Fruit fly (Drosophila melanogaster): Measurements from ENCODE around the gene CG3815.

CG3815 gene

DNA sequence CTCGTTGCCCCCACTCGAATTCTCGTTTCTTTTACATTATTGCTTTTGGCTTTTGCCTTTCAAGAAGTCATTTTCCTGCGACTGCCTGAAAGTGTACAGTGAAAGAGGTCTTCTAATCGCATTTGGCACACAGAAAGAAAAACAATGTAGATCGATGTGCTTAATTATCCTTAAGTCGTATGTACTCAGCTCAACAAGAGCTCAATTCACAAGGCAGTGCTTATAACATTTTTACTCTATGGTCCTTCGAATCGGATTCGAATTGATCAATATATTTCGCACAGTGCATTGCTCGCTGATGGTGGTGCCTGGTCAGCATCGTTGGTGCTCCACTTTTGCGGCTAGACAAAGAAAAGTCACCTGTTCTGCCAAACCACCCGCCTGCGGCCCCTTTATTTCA lies 15.2 kb downstream of the CG3815 start:
- TF ChIP-seq kay (GFP tag; ENCODE audit: borderline replicate concordance) (no peak), CG7101 (tag; optimal IDR thresholded peaks at IDR 0.05) (no peak), cic (GFP tag; optimal IDR thresholded peaks at IDR 0.05) (no peak), CG11617 (GFP tag; optimal IDR thresholded peaks at IDR 0.05) (no peak), CG33017 (tag; optimal IDR thresholded peaks at IDR 0.05) (no peak), bab1 (GFP tag; optimal IDR thresholded peaks at IDR 0.05) (no peak)

DNA sequence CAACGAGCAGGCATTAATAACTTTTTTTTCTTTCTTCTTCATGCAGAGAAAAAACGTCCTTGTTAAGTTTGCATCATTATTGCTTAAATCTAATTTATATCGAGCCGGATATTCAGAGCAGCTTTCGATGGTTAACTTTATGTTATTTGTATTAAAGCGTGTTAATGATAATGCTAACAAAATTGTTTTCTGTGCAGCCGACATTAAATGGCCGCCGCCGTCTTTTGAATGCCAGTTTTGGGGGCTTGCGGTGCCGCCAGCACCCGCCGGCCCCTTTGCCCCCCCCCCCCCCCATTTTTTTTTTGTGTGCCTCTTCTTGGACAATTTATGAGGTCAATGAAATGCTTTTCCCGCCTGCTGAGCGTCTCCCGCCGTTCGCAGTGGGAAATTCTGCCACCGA lies 16.3 kb downstream of the CG3815 start:
- no peak for TF ChIP-seq Hr96 (GFP tag; optimal IDR thresholded peaks at IDR 0.05)
- no peak for TF ChIP-seq ovo (GFP tag; optimal IDR thresholded peaks at IDR 0.05)
- TF ChIP-seq CG7045 (GFP tag; optimal IDR thresholded peaks at IDR 0.05): no peak
- TF ChIP-seq bab1 (GFP tag; optimal IDR thresholded peaks at IDR 0.05): no peak
- TF ChIP-seq CG11617 (GFP tag; optimal IDR thresholded peaks at IDR 0.05): no peak
- TF ChIP-seq tj (GFP tag; optimal IDR thresholded peaks at IDR 0.05): no peak

DNA sequence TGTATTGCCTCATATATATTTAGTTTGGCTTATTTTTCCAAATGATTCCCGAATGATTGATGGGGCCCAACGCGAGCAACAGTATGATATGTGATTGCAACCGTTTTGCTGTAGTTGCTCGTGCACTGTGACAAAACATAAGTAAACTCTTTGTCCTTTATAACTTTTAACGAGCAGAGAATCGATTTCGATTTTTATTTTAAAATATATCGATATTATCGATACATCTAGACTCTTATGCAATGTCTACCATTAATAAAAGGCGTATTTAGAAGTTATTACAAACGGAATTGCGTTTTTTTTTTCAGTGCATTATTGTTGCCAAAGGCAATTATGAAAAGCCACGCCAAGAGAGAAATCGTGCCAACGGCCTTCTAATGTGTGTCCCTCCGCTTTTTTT lies 20.4 kb downstream of the CG3815 start:
- TF ChIP-seq CG12768 (GFP tag; optimal IDR thresholded peaks at IDR 0.05) (no peak), ovo (GFP tag; optimal IDR thresholded peaks at IDR 0.05) (no peak), pad (GFP tag; optimal IDR thresholded peaks at IDR 0.05) (no peak)

DNA sequence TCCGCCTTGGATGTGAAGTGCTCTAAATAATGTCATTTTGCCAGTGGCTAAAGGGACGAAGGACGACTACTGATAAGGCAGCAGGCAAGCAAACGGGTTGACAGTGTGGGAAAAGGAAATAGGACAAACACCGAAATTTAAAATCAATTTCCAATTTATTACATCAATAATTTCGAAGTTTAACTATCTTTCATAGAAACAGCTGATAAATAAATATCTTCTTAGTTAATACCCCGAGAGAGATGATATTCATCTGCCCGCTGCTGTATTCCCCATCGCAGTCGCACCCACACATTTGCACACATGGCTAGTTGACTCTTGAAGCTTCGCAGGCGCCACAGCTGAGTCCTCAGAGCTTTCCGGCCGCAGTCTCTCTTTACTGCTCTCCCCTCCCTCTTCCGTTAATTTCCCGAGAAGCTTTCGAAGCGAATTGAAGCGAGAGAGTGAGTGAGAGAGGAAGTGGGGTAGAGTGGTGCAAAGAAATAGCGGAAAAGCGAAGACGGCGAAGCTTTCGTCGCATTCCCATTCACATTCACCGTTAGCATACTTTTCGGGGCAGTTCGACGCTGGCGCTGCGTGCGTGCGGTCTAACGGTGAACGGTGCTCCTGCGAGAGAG lies 21.8 kb downstream of the CG3815 start:
- TF ChIP-seq Clk (GFP tag; optimal IDR thresholded peaks at IDR 0.05) (peak; percentile 17), CG33017 (tag; optimal IDR thresholded peaks at IDR 0.05) (peak; percentile 52), cnc (optimal IDR thresholded peaks at IDR 0.05) (no peak), kay (GFP tag; ENCODE audit: borderline replicate concordance) (no peak), CG5204 (GFP tag; optimal IDR thresholded peaks at IDR 0.05) (peak; percentile 12), CG12768 (GFP tag; optimal IDR thresholded peaks at IDR 0.05) (peak; percentile 50), Mnt (GFP tag; optimal IDR thresholded peaks at IDR 0.05) (no peak), tj (GFP tag; optimal IDR thresholded peaks at IDR 0.05) (peak; percentile 4), Hr96 (GFP tag; optimal IDR thresholded peaks at IDR 0.05) (peak; percentile 36), CG1620 (GFP tag; optimal IDR thresholded peaks at IDR 0.05) (no peak), CG11617 (GFP tag; optimal IDR thresholded peaks at IDR 0.05) (peak; percentile 22), cic (GFP tag; optimal IDR thresholded peaks at IDR 0.05) (no peak), toe (GFP tag; optimal IDR thresholded peaks at IDR 0.05) (peak; percentile 11), Crg-1 (GFP tag; optimal IDR thresholded peaks at IDR 0.05) (no peak), CG7045 (GFP tag; optimal IDR thresholded peaks at IDR 0.05) (peak; percentile 66), ovo (GFP tag; optimal IDR thresholded peaks at IDR 0.05) (no peak), pad (GFP tag; optimal IDR thresholded peaks at IDR 0.05) (peak; percentile 21), bab1 (GFP tag; optimal IDR thresholded peaks at IDR 0.05) (no peak), CG7101 (tag; optimal IDR thresholded peaks at IDR 0.05) (peak; percentile 69), CG14711 (tag; optimal IDR thresholded peaks at IDR 0.05) (peak; percentile 25)

DNA sequence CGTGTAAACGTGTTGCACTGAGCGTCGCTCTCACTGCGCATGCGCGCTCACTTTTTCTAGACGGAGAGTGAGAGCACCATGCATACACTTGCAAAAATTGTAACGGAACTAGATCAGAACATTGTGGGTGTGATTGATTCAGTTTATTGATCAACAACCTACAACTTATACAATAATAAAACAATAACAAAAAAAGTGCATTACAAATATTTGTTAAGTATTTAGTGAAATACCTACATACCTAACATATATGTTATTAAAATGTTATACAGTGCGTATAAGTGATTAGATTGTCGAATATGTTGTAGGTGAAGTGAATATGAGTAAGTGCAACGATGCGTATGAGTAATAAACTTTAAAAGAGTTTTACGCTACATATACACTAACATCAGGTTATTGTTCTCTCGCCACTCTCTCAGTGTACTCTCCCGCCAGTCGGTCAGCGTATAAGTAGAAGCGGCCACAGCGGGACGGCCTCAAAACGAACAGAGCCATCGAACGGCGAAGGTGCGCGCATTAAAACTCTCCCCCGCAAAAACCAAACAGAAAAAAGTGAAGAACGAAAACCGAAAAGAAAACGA lies 35.3 kb downstream of the CG3815 start, which contains the start of gene CG42240:
TSS of gene CG42240 (plus strand) at position 474 of the 581 bp plus-strand sequence.
- TF ChIP-seq CG11617 (GFP tag; optimal IDR thresholded peaks at IDR 0.05) (peak; percentile 96), CG5204 (GFP tag; optimal IDR thresholded peaks at IDR 0.05) (peak; percentile 79), CG1620 (GFP tag; optimal IDR thresholded peaks at IDR 0.05) (peak; percentile 54), toe (GFP tag; optimal IDR thresholded peaks at IDR 0.05) (peak; percentile 61), ovo (GFP tag; optimal IDR thresholded peaks at IDR 0.05) (peak; percentile 71), cic (GFP tag; optimal IDR thresholded peaks at IDR 0.05) (peak; percentile 74), CG7045 (GFP tag; optimal IDR thresholded peaks at IDR 0.05) (peak; percentile 89), Mnt (GFP tag; optimal IDR thresholded peaks at IDR 0.05) (peak; percentile 65), Clk (GFP tag; optimal IDR thresholded peaks at IDR 0.05) (peak; percentile 46), tj (GFP tag; optimal IDR thresholded peaks at IDR 0.05) (peak; percentile 82), Hr96 (GFP tag; optimal IDR thresholded peaks at IDR 0.05) (peak; percentile 83), Crg-1 (GFP tag; optimal IDR thresholded peaks at IDR 0.05) (peak; percentile 73), cnc (optimal IDR thresholded peaks at IDR 0.05) (no peak), CG33017 (tag; optimal IDR thresholded peaks at IDR 0.05) (peak; percentile 85), pad (GFP tag; optimal IDR thresholded peaks at IDR 0.05) (peak; percentile 81), bab1 (GFP tag; optimal IDR thresholded peaks at IDR 0.05) (peak; percentile 96), CG14711 (tag; optimal IDR thresholded peaks at IDR 0.05) (peak; percentile 86), CG7101 (tag; optimal IDR thresholded peaks at IDR 0.05) (peak; percentile 93), kay (GFP tag; ENCODE audit: borderline replicate concordance) (peak; percentile 92), CG12768 (GFP tag; optimal IDR thresholded peaks at IDR 0.05) (peak; percentile 86)

DNA sequence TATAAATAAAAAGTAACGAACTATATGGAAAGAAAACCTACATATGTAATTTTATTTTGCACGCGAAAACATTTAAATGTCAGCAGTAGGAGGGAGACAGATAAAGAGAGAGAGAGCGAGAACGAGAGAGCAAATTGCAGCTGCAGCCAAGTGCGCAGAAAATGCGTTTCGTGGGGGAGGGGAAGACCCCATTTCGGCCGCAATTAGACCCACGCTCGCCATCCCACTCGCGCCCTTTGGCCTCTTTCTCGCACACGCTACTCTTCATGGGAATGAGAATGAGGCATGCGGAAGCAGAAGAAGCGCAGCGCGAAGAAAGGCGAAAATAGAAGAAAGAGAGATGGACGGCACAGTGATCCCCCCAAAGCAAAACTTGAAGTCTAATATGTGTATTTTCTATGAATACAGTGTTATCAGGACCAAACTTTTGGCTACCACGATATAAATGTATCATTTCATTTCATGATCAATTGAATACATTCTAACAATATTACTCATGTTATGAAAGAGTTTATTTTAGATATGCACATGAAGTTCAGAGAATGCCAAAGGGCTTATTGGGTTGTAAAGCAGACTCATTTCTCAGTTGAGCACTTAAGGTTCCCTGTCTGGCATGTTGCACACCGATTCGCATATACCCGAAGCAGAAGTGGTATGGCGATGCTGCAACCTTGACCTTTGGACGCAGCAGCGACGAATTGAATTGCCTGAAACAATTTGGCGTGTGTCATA lies 38.0 kb downstream of the CG3815 start:
- TF ChIP-seq Crg-1 (GFP tag; optimal IDR thresholded peaks at IDR 0.05) (peak; percentile 23), kay (GFP tag; ENCODE audit: borderline replicate concordance) (peak; percentile 36), tj (GFP tag; optimal IDR thresholded peaks at IDR 0.05) (peak; percentile 65), cic (GFP tag; optimal IDR thresholded peaks at IDR 0.05) (no peak), CG1620 (GFP tag; optimal IDR thresholded peaks at IDR 0.05) (no peak), CG33017 (tag; optimal IDR thresholded peaks at IDR 0.05) (no peak), Mnt (GFP tag; optimal IDR thresholded peaks at IDR 0.05) (peak; percentile 37), Hr96 (GFP tag; optimal IDR thresholded peaks at IDR 0.05) (peak; percentile 53), pad (GFP tag; optimal IDR thresholded peaks at IDR 0.05) (peak; percentile 14), CG5204 (GFP tag; optimal IDR thresholded peaks at IDR 0.05) (peak; percentile 47), toe (GFP tag; optimal IDR thresholded peaks at IDR 0.05) (no peak), CG14711 (tag; optimal IDR thresholded peaks at IDR 0.05) (no peak), Clk (GFP tag; optimal IDR thresholded peaks at IDR 0.05) (no peak), CG11617 (GFP tag; optimal IDR thresholded peaks at IDR 0.05) (peak; percentile 57), ovo (GFP tag; optimal IDR thresholded peaks at IDR 0.05) (no peak), CG7045 (GFP tag; optimal IDR thresholded peaks at IDR 0.05) (peak; percentile 23), CG12768 (GFP tag; optimal IDR thresholded peaks at IDR 0.05) (peak; percentile 30), bab1 (GFP tag; optimal IDR thresholded peaks at IDR 0.05) (peak; percentile 53), cnc (optimal IDR thresholded peaks at IDR 0.05) (no peak), CG7101 (tag; optimal IDR thresholded peaks at IDR 0.05) (no peak)

Data from whole organism, adult.